Fruit fly (Drosophila melanogaster) whole organism, prepupa: Measurements from ENCODE around the gene CG9154.

Experiments used
- Blimp-1 ChIP-seq: fragments of 200-800 bp; sonication (Bioruptor generic); optimal IDR thresholded peaks from 3 replicates; lab custom pipeline; 2017; ENCODE audit warnings: missing biosample characterization, missing genetic modification characterization, mild to moderate bottlenecking, moderate library complexity, missing genetic modification reagents
- CG11294 ChIP-seq: fragments of 200-800 bp; sonication (Bioruptor generic); IDR thresholded peaks from 2 replicates; pipeline ENCODE4 v1.3.6; 2022; ENCODE audit warnings: missing biosample characterization, missing genetic modification characterization
- CG11902 ChIP-seq: fragments of 200-800 bp; sonication (Bioruptor generic); optimal IDR thresholded peaks from 3 replicates; lab custom pipeline; 2016; ENCODE audit warnings: missing biosample characterization, missing genetic modification characterization
- CG16779 ChIP-seq: fragments of 200-800 bp; sonication (Bioruptor generic); optimal IDR thresholded peaks from 3 replicates; lab custom pipeline; 2017; ENCODE audit warnings: missing biosample characterization, mild to moderate bottlenecking, missing genetic modification characterization
- CG3919 ChIP-seq: fragments of 200-800 bp; sonication (Bioruptor generic); optimal IDR thresholded peaks from 3 replicates; lab custom pipeline; 2016; ENCODE audit warnings: missing biosample characterization, missing genetic modification characterization
- CG4318 ChIP-seq: fragments of 200-800 bp; sonication (Bioruptor generic); optimal IDR thresholded peaks from 3 replicates; lab custom pipeline; 2017; ENCODE audit warnings: missing biosample characterization, mild to moderate bottlenecking, missing genetic modification characterization
- CG6163 ChIP-seq: fragments of 200-800 bp; sonication (Bioruptor generic); IDR thresholded peaks from 3 replicates; pipeline ENCODE4 v1.3.6; 2022; ENCODE audit warnings: missing biosample characterization, missing genetic modification characterization
- CG6854 ChIP-seq: fragments of 200-800 bp; sonication (Bioruptor generic); optimal IDR thresholded peaks from 2 replicates; lab custom pipeline; 2017; ENCODE audit warnings: missing biosample characterization, mild to moderate bottlenecking, missing genetic modification characterization
- CG8319 ChIP-seq: fragments of 200-800 bp; sonication (Bioruptor generic); optimal IDR thresholded peaks from 3 replicates; lab custom pipeline; 2016; ENCODE audit warnings: missing biosample characterization, missing genetic modification characterization
- CG8632 ChIP-seq: fragments of 200-800 bp; sonication (Bioruptor generic); optimal IDR thresholded peaks from 3 replicates; lab custom pipeline; 2016; ENCODE audit warnings: missing biosample characterization, missing genetic modification characterization
- Eip75B ChIP-seq: fragments of 200-800 bp; sonication (Bioruptor generic); optimal IDR thresholded peaks from 3 replicates; lab custom pipeline; 2016; ENCODE audit warnings: missing biosample characterization, missing genetic modification characterization
- Eip78C ChIP-seq: fragments of 200-800 bp; sonication (Bioruptor generic); peaks from one replicate; lab custom pipeline; 2016; ENCODE audit warnings: missing biosample characterization, missing genetic modification characterization
- Eip93F ChIP-seq: fragments of 200-800 bp; sonication (Bioruptor generic); optimal IDR thresholded peaks from 2 replicates; lab custom pipeline; 2016; ENCODE audit warnings: missing biosample characterization, mild to moderate bottlenecking, missing genetic modification characterization
- Ets21C ChIP-seq: fragments of 200-800 bp; sonication (Bioruptor generic); optimal IDR thresholded peaks from 3 replicates; lab custom pipeline; 2016; ENCODE audit warnings: missing biosample characterization, missing genetic modification characterization
- Ets96B ChIP-seq: fragments of 200-800 bp; optimal IDR thresholded peaks from 2 replicates; lab custom pipeline; 2019; ENCODE audit warnings: missing biosample characterization, mild to moderate bottlenecking, missing genetic modification characterization, moderate library complexity
- Gug ChIP-seq: fragments of 200-800 bp; sonication (Bioruptor generic); IDR thresholded peaks from 2 replicates; pipeline ENCODE4 v1.3.6; 2022; ENCODE audit warnings: missing biosample characterization, missing genetic modification characterization
- Hr38 ChIP-seq: sonication (Bioruptor generic); optimal IDR thresholded peaks from 2 replicates; lab custom pipeline; 2016; ENCODE audit warnings: missing biosample characterization, missing genetic modification characterization
- Hr39 ChIP-seq: fragments of 200-800 bp; sonication (Bioruptor generic); optimal IDR thresholded peaks from 2 replicates; lab custom pipeline; 2016; ENCODE audit warnings: missing biosample characterization, missing genetic modification characterization
- Met ChIP-seq: fragments of 200-800 bp; sonication (Bioruptor generic); optimal IDR thresholded peaks from 3 replicates; lab custom pipeline; 2016; ENCODE audit warnings: missing biosample characterization, missing genetic modification characterization
- OdsH ChIP-seq: fragments of 200-800 bp; sonication (Bioruptor generic); optimal IDR thresholded peaks from 3 replicates; lab custom pipeline; 2016; ENCODE audit warnings: missing biosample characterization, missing genetic modification characterization
- Sox14 ChIP-seq: fragments of 200-800 bp; sonication (Bioruptor generic); optimal IDR thresholded peaks from 3 replicates; lab custom pipeline; 2016; ENCODE audit warnings: missing biosample characterization, missing genetic modification characterization
- dsx ChIP-seq: fragments of 200-800 bp; optimal IDR thresholded peaks from 3 replicates; lab custom pipeline; 2019; ENCODE audit warnings: missing biosample characterization, mild to moderate bottlenecking, missing genetic modification characterization, moderate library complexity; ENCODE audit not compliant: poor library complexity, severe bottlenecking
- fkh ChIP-seq: fragments of 200-800 bp; sonication (Bioruptor generic); optimal IDR thresholded peaks from 3 replicates; lab custom pipeline; 2017; ENCODE audit warnings: missing biosample characterization, mild to moderate bottlenecking, missing genetic modification characterization, moderate library complexity
- net ChIP-seq: fragments of 200-800 bp; sonication (Bioruptor generic); optimal IDR thresholded peaks from 3 replicates; lab custom pipeline; 2016; ENCODE audit warnings: missing biosample characterization, missing genetic modification characterization
- ss ChIP-seq, 2 experiments: fragments of 200-800 bp; sonication (Bioruptor generic); optimal IDR thresholded peaks; 2 replicates in 1 of 2; 3 replicates in 1 of 2; lab custom pipeline; 2017 to 2018; ENCODE audit warnings: mild to moderate bottlenecking in 2 of 2, missing biosample characterization in 2 of 2, missing genetic modification characterization in 2 of 2, moderate library complexity in 1 of 2
- svp ChIP-seq: fragments of 200-800 bp; sonication (Bioruptor generic); peaks from one replicate; lab custom pipeline; 2016; ENCODE audit warnings: missing biosample characterization, missing genetic modification characterization
- vri ChIP-seq: fragments of 200-800 bp; sonication (Bioruptor generic); optimal IDR thresholded peaks from 3 replicates; lab custom pipeline; 2016; ENCODE audit warnings: missing biosample characterization, mild to moderate bottlenecking, missing genetic modification characterization

Gene CG9154

dm6 chr2L:6084694-6085093 is 14.2 kb upstream of the CG9154 start:
- TF ChIP-seq Ets96B (tag; lab: Kevin White, UChicago) (no peak), svp (peak; percentile 68), vri (GFP tag; lab: Kevin White, UChicago) (peak; percentile 6)

DNA sequence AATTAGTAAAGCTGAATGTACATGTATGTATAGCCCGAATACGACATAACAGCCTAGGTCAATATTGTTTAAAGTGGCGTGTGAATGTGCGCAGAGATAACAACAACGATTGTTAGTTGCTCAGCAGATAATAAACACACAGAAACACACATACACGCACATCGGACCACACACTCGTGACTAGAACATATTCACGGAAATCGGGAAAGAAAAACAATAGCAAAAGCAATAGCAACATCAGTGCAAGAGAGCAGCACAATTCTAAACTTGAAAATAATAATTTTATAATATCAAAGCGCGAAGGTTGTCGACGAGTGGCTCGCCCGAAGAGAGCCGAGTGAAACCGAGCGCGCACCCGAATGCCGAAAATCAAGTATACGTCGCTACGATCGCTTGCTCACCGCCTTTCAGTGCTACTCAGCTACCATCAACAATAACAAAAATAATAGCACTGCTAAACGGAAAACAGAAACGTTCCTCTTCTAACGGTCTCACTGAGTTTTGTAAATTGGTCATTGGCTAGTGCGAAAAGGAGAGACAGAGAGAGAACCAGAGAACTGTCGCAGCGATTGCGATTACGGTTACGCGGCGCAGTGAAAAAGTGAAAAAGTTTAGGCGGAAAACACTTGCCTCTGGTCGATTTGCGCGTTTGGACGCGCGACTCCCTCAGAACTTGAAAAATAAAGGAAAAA is 12.6 kb upstream of the CG9154 start:
- TF ChIP-seq CG6163 (GFP tag; lab: Robert Waterston, UW), result no peak
- no peak for TF ChIP-seq CG8319 (GFP tag; lab: Kevin White, UChicago)
- TF ChIP-seq Eip78C (GFP tag; lab: Kevin White, UChicago), result peak; percentile 59
- TF ChIP-seq CG8632, result no peak
- peak; percentile 82 for TF ChIP-seq vri (GFP tag; lab: Kevin White, UChicago)
- TF ChIP-seq svp, result peak; percentile 35
- TF ChIP-seq CG16779 (tag; lab: Kevin White, UChicago), result peak; percentile 39
- TF ChIP-seq fkh (GFP tag; lab: Kevin White, UChicago), result peak; percentile 94
- TF ChIP-seq CG3919 (GFP tag; lab: Kevin White, UChicago), result no peak

DNA sequence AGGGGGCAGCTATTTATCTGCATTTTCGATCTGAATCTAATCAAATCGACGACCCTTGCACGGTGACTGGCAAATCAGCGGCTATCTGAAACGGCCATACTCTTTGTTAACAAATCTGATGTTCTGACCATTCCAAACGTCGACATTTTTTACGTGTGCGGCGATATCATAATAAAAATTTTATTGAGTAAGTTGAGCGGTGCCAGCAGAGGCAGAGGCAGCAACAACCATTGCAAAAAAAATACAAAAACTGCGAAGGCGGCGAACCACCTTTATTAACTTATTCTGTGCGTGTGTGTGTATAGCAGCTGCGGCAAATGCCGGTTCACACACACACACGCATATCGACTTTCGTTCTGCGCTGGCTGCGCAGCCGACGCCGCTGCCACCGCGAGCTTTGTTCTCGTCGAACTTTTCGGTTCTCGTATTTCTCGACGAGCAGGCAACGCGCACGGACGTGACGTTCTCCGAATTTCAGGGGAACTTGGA is 11.7 kb upstream of the CG9154 start, which contains the start of gene Kr-h1:
Gene Kr-h1 (plus strand): TSS at position 447 of the 489 bp plus-strand sequence.
- TF ChIP-seq Met (peak; percentile 90), svp (peak; percentile 68), Eip78C (GFP tag; lab: Kevin White, UChicago) (peak; percentile 71), Hr38 (GFP tag; lab: Kevin White, UChicago) (no peak), CG6854 (GFP tag; lab: Kevin White, UChicago) (peak; percentile 13), Blimp-1 (peak; percentile 54), CG4318 (GFP tag; lab: Kevin White, UChicago) (no peak), Sox14 (peak; percentile 41), vri (GFP tag; lab: Kevin White, UChicago) (peak; percentile 84)
- TF ChIP-seq, all 60 proteins: peak for 7

DNA sequence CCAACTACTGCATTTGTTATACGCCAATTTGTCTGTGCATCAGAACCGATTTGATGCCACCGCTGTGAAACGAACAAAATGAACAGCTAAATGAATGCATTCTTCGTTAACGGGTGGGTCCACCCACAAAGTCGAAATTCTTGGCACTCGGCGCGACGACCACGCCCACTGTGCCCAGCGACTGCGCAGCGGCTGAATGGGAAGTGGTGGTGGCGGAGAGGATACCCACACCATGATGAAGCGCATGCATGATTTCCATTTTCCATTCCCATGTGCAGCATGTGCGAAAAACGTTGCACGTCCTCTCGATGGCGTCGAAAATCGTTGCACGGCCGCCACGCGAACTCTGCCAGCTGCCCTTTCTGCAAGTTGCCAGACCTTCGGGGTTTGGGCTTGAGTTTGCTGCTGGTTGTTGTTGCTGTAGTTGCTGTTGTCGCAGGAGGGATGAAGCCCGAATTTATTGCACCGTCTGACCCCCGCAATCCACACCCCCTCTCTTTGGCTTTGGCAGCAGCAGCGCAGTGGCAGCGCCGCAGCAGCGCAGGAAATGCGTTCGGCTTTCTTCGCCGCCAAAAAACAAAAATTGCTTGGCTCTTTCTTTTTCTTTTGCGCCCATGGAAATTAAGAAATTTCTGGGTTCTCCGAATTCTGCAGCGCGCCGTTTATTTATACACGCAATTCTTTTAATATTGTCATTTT is 10.8 kb upstream of the CG9154 start:
- TF ChIP-seq ss (GFP tag; optimal IDR thresholded peaks at IDR 0.05; lab: Kevin White, UChicago), result peak; percentile 54 to 73
- no peak for TF ChIP-seq dsx (GFP tag; lab: Kevin White, UChicago)
- no peak for TF ChIP-seq Gug
- peak; percentile 29; the same call in 1 of the 3 replicates for TF ChIP-seq CG6163 (GFP tag; lab: Robert Waterston, UW)
- no peak for TF ChIP-seq CG4318 (GFP tag; lab: Kevin White, UChicago)
- peak; percentile 93 for TF ChIP-seq Eip78C (GFP tag; lab: Kevin White, UChicago)
- TF ChIP-seq CG16779 (tag; lab: Kevin White, UChicago), result no peak
- TF ChIP-seq CG11294 (GFP tag; lab: Robert Waterston, UW), result no peak
- TF ChIP-seq Eip93F (GFP tag; lab: Kevin White, UChicago), result peak; percentile 73
- no peak for TF ChIP-seq net (GFP tag; lab: Kevin White, UChicago)
- TF ChIP-seq Hr39, result peak; percentile 4
- no peak for TF ChIP-seq OdsH (GFP tag; lab: Kevin White, UChicago)
- peak; percentile 100 for TF ChIP-seq Met
- peak; percentile 72 for TF ChIP-seq CG6854 (GFP tag; lab: Kevin White, UChicago)
- TF ChIP-seq svp, result peak; percentile 93
- TF ChIP-seq Blimp-1, result peak; percentile 42
- TF ChIP-seq CG11902 (GFP tag; lab: Kevin White, UChicago), result no peak

DNA sequence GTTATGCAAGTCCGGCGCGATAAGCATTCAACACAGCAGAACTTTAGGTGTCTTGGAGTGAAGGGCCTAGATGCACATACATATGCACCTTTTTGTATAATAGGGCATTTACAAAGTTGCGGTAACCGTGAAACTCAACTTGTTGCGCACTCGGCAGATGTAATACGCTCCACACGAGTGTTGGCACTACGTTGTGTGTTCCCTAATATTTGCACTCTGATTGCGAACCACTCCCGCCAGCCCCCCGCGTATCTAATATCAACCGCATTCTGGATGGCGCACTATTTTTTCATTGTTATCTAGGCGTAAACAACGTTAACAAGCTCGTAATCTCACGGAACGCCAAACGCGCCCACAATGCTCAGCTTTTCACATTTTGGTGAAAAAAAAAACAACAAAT is 9.8 kb upstream of the CG9154 start:
- TF ChIP-seq Eip75B (GFP tag; lab: Kevin White, UChicago), result no peak
- TF ChIP-seq CG6163 (GFP tag; lab: Robert Waterston, UW), result peak; percentile 28; the same call in 1 of the 3 replicates
- peak; percentile 39 for TF ChIP-seq CG16779 (tag; lab: Kevin White, UChicago)
- peak; percentile 91 for TF ChIP-seq fkh (GFP tag; lab: Kevin White, UChicago)
- TF ChIP-seq Ets21C, result no peak
